Worm (Caenorhabditis elegans) whole organism, midembryonic: Measurements from ENCODE around the gene col-158.

Experiments used
- T22C8.4 ChIP-seq: fragments of 200-800 bp; sonication (Bioruptor generic); IDR thresholded peaks from 2 replicates; pipeline ENCODE4 v1.3.6; 2022; ENCODE audit warnings: missing genetic modification characterization, missing compliant biosample characterization
- cog-1 ChIP-seq: sonication (generic microtip); optimal IDR thresholded peaks from 2 replicates; lab custom pipeline; 2016; ENCODE audit warnings: missing genetic modification characterization, missing compliant biosample characterization
- flt-1 ChIP-seq: fragments of 200-800 bp; sonication (Bioruptor generic); IDR thresholded peaks from 2 replicates; pipeline ENCODE4 v1.3.6; 2022; ENCODE audit warnings: missing genetic modification characterization, missing compliant biosample characterization
- klf-2 ChIP-seq: fragments of 200-800 bp; sonication (Bioruptor generic); conservative IDR thresholded peaks from 2 replicates; pipeline ENCODE4 v1.3.6; 2022; ENCODE audit warnings: missing genetic modification reagents, missing genetic modification characterization, missing compliant biosample characterization
- med-1 ChIP-seq: sonication (generic microtip); optimal IDR thresholded peaks from 2 replicates; lab custom pipeline; 2017; ENCODE audit warnings: missing genetic modification characterization, mild to moderate bottlenecking, missing compliant biosample characterization, antibody characterized with exemption, missing genetic modification reagents; ENCODE audit not compliant: insufficient read depth
- ref-1 ChIP-seq: fragments of 200-800 bp; sonication (Bioruptor generic); conservative IDR thresholded peaks from 2 replicates; pipeline ENCODE4 v1.3.6; 2022; ENCODE audit warnings: missing genetic modification reagents, missing genetic modification characterization, missing compliant biosample characterization
- tab-1 ChIP-seq: fragments of 200-800 bp; sonication (Bioruptor generic); IDR thresholded peaks from 2 replicates; pipeline ENCODE4 v1.3.6; 2022; ENCODE audit warnings: missing genetic modification characterization, missing compliant biosample characterization
- ztf-23 ChIP-seq: fragments of 200-800 bp; sonication (Bioruptor generic); IDR thresholded peaks from 2 replicates; pipeline ENCODE4 v1.3.6; 2022; ENCODE audit warnings: missing genetic modification reagents, missing genetic modification characterization, missing compliant biosample characterization
- ztf-29 ChIP-seq: fragments of 200-800 bp; sonication (Bioruptor generic); IDR thresholded peaks from 2 replicates; pipeline ENCODE4 v1.3.6; 2022; ENCODE audit warnings: missing genetic modification reagents, missing genetic modification characterization, missing compliant biosample characterization

Gene col-158

DNA sequence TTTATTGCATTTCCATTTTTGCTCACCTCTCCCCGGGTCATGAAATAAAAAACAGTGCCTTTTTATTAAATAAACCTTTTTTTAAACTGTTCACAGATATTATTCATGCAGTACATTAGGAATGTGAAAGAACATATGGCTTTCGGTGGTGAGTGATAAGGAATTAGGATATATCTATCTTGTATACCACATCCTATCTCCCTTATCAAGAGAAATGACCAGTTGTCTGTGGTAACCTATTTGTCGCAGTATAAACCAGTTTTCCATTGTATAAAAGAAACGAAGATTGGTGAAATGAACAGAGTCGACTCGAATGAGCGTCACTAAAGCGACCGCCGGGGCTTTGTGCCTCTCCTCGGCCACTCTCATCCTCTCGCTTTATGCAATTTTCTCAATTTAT is at the start of gene col-158:
Gene col-158 (plus strand): TSS at position 301 of the 400 bp plus-strand sequence.
- TF ChIP-seq cog-1 (tag; lab: Kevin White, UChicago) = no peak
- no peak for TF ChIP-seq tab-1 (GFP tag; lab: Robert Waterston, UW)
- TF ChIP-seq ref-1 = no peak
- TF ChIP-seq flt-1 (GFP tag; lab: Robert Waterston, UW) = no peak
- TF ChIP-seq ztf-23 (GFP tag; lab: Robert Waterston, UW) = no peak

ce11 chrV:11779810-11780209 is 49.6 kb upstream of the col-158 start:
- no peak for TF ChIP-seq ztf-23 (GFP tag; lab: Robert Waterston, UW)
- TF ChIP-seq ref-1 = no peak
- no peak for TF ChIP-seq flt-1 (GFP tag; lab: Robert Waterston, UW)
- no peak for TF ChIP-seq cog-1 (tag; lab: Kevin White, UChicago)
- TF ChIP-seq ztf-29 (GFP tag; lab: Robert Waterston, UW) = no peak
- TF ChIP-seq T22C8.4 (GFP tag; lab: Robert Waterston, UW) = no peak
- no peak for TF ChIP-seq klf-2
- no peak for TF ChIP-seq tab-1 (GFP tag; lab: Robert Waterston, UW)
- no peak for TF ChIP-seq med-1 (GFP tag; lab: Kevin White, UChicago)

DNA sequence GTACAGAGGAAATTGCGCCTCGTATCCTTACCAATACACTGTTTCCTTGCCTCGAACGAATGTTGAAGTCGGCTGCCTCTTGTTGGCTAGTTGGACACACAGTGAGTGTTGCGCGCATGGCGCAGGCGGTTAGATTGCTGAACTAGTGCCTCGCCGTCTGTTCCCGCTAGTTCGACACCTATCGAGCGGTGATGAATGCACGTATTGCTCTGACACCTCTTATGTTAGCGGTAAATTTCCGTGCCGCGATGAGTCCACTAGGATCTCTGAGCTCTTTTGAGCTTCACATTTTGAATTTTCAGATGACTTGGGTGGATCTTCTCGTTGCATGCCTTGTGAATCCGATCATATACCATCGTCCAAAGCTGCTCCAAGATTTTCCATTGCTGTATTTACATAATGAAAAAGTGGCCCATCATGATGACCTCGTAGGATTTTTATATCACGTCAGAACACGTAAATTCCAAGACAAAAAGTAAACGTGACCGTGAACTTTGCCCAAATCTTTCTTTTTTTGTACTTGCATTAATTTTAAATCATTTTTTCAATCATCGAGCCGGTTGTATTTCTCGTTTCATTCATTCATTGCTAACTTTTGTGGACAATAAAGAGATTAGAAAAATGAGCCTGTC is 46.5 kb upstream of the col-158 start, which contains the start of gene F55A11.11:
Gene F55A11.11 (plus strand): TSS at position 341 of the 632 bp plus-strand sequence.
- TF ChIP-seq ref-1 = peak; percentile 93
- peak; percentile 93 for TF ChIP-seq ztf-29 (GFP tag; lab: Robert Waterston, UW)
- TF ChIP-seq med-1 (GFP tag; lab: Kevin White, UChicago) = peak; percentile 87
- TF ChIP-seq klf-2 = peak; percentile 90
- peak; percentile 97 for TF ChIP-seq ztf-23 (GFP tag; lab: Robert Waterston, UW)
- peak; percentile 88 for TF ChIP-seq cog-1 (tag; lab: Kevin White, UChicago)
- TF ChIP-seq T22C8.4 (GFP tag; lab: Robert Waterston, UW) = peak; percentile 97
- peak; percentile 96 for TF ChIP-seq tab-1 (GFP tag; lab: Robert Waterston, UW)
- peak; percentile 98 for TF ChIP-seq flt-1 (GFP tag; lab: Robert Waterston, UW)

ce11 chrV:11787258-11787657 is 42.1 kb upstream of the col-158 start, which contains the start of gene F55A11.7:
F55A11.7 (minus strand) TSS chrV:11787443.
- TF ChIP-seq ztf-29 (GFP tag; lab: Robert Waterston, UW) = no peak
- TF ChIP-seq tab-1 (GFP tag; lab: Robert Waterston, UW) = no peak
- TF ChIP-seq T22C8.4 (GFP tag; lab: Robert Waterston, UW) = no peak
- TF ChIP-seq klf-2 = no peak
- no peak for TF ChIP-seq ztf-23 (GFP tag; lab: Robert Waterston, UW)
- no peak for TF ChIP-seq ref-1
- no peak for TF ChIP-seq cog-1 (tag; lab: Kevin White, UChicago)
- no peak for TF ChIP-seq flt-1 (GFP tag; lab: Robert Waterston, UW)
- no peak for TF ChIP-seq med-1 (GFP tag; lab: Kevin White, UChicago)

DNA sequence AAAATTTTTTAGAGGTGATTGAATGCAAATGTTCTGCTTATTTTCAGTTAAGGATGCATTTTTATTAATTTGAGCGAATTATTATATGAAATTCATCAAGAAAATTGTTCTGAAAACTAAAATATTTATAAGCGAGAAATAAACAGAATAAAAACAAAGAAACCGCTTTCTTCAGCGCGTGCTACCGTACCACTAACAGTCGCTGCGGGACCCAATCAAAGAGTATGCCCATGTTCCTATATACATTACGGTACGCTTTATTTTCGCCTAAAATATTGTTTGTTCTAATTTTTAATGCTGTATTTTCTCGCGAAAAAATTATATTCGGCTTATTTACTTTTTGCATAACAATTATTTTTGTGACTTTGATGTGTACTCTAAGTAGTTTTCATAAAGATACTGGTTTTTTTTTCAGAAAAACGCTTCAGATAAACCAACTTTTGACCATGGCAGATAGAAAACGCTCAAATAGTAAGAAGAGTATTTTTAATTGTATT is 41.6 kb upstream of the col-158 start, which contains the start of gene F55A11.8:
Gene F55A11.8 (plus strand): TSS at position 447 of the 497 bp plus-strand sequence.
- TF ChIP-seq ref-1 = no peak
- TF ChIP-seq med-1 (GFP tag; lab: Kevin White, UChicago) = no peak
- TF ChIP-seq ztf-29 (GFP tag; lab: Robert Waterston, UW) = no peak
- TF ChIP-seq T22C8.4 (GFP tag; lab: Robert Waterston, UW) = no peak
- TF ChIP-seq tab-1 (GFP tag; lab: Robert Waterston, UW) = no peak
- TF ChIP-seq cog-1 (tag; lab: Kevin White, UChicago) = no peak
- no peak for TF ChIP-seq klf-2
- TF ChIP-seq flt-1 (GFP tag; lab: Robert Waterston, UW) = no peak
- TF ChIP-seq ztf-23 (GFP tag; lab: Robert Waterston, UW) = no peak

ce11 chrV:11789474-11789873 is 39.9 kb upstream of the col-158 start, which contains the start of gene D2023.1:
D2023.1 (plus strand) TSS chrV:11789550.
- TF ChIP-seq tab-1 (GFP tag; lab: Robert Waterston, UW) (no peak), ztf-23 (GFP tag; lab: Robert Waterston, UW) (no peak)

- TF ChIP-seq ztf-29 (GFP tag; lab: Robert Waterston, UW) = no peak
- TF ChIP-seq med-1 (GFP tag; lab: Kevin White, UChicago) = no peak
- TF ChIP-seq ztf-23 (GFP tag; lab: Robert Waterston, UW) = no peak
- no peak for TF ChIP-seq ref-1
- TF ChIP-seq cog-1 (tag; lab: Kevin White, UChicago) = no peak
- TF ChIP-seq T22C8.4 (GFP tag; lab: Robert Waterston, UW) = no peak
- TF ChIP-seq klf-2 = no peak
- TF ChIP-seq tab-1 (GFP tag; lab: Robert Waterston, UW) = no peak
- no peak for TF ChIP-seq flt-1 (GFP tag; lab: Robert Waterston, UW)
These were observed 35.2 kb upstream of the col-158 start for ce11 chrV:11794172-11794571.

ce11 chrV:11795352-11795751 is 34.0 kb upstream of the col-158 start:
- TF ChIP-seq flt-1 (GFP tag; lab: Robert Waterston, UW) = no peak

DNA sequence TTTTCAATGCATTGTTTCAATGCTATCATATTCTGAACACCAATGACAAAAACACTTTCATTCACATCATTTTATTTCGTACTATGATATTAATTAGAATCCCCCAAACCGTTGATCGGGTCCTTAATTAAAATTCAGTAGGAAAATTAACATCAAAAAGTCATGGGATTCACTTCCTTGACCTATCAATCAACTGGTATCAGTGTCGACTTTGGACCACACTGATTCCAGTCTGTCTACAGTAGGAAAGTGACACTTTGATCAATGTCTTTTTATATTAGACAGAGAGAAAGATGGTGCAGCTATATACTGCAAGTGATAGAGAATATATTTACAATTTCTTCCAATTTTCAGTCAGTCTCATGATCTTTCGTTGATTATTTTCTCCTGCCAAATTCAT is 33.0 kb upstream of the col-158 start:
- no peak for TF ChIP-seq tab-1 (GFP tag; lab: Robert Waterston, UW)
- TF ChIP-seq flt-1 (GFP tag; lab: Robert Waterston, UW) = no peak
- no peak for TF ChIP-seq med-1 (GFP tag; lab: Kevin White, UChicago)
- no peak for TF ChIP-seq klf-2
- TF ChIP-seq ztf-29 (GFP tag; lab: Robert Waterston, UW) = no peak
- no peak for TF ChIP-seq ztf-23 (GFP tag; lab: Robert Waterston, UW)
- TF ChIP-seq cog-1 (tag; lab: Kevin White, UChicago) = no peak
- no peak for TF ChIP-seq ref-1
- no peak for TF ChIP-seq T22C8.4 (GFP tag; lab: Robert Waterston, UW)
